Fruit fly (Drosophila melanogaster) whole organism, embryonic: Measurements from ENCODE around the gene CG5892.

Experiments
- Abd-B ChIP-seq: fragments of 200-800 bp; sonication (Bioruptor generic); optimal IDR thresholded peaks from 2 replicates; lab custom pipeline; 2018; ENCODE audit warnings: missing biosample characterization, mild to moderate bottlenecking, missing genetic modification characterization, moderate library complexity
- CG10565 ChIP-seq: fragments of 200-800 bp; sonication (Bioruptor generic); optimal IDR thresholded peaks from 3 replicates; lab custom pipeline; 2016; ENCODE audit warnings: missing biosample characterization, mild to moderate bottlenecking, missing genetic modification characterization
- CG13123 ChIP-seq: fragments of 200-800 bp; sonication (Bioruptor generic); optimal IDR thresholded peaks from 2 replicates; lab custom pipeline; 2016; ENCODE audit warnings: missing biosample characterization, missing genetic modification characterization
- CG14014 ChIP-seq: fragments of 200-800 bp; sonication (Bioruptor generic); IDR thresholded peaks from 2 replicates; pipeline ENCODE4 v1.3.6; 2022; ENCODE audit warnings: missing biosample characterization, missing genetic modification characterization
- CG14965 ChIP-seq: fragments of 200-800 bp; sonication (Bioruptor generic); optimal IDR thresholded peaks from 2 replicates; lab custom pipeline; 2016; ENCODE audit warnings: missing biosample characterization, missing genetic modification characterization, borderline replicate concordance
- CG1647 ChIP-seq: fragments of 200-800 bp; sonication (Bioruptor generic); optimal IDR thresholded peaks from 3 replicates; lab custom pipeline; 2016; ENCODE audit warnings: missing biosample characterization, missing genetic modification characterization
- CG17328 ChIP-seq: fragments of 200-800 bp; sonication (Bioruptor generic); IDR thresholded peaks from 2 replicates; pipeline ENCODE4 v1.3.6; 2022; ENCODE audit warnings: missing biosample characterization, missing genetic modification characterization
- CG17359 ChIP-seq: fragments of 200-800 bp; sonication (Bioruptor generic); optimal IDR thresholded peaks from 3 replicates; lab custom pipeline; 2018; ENCODE audit warnings: missing biosample characterization, mild to moderate bottlenecking, missing genetic modification characterization, moderate library complexity
- CG17385 ChIP-seq: fragments of 200-800 bp; sonication (Bioruptor generic); optimal IDR thresholded peaks from 3 replicates; lab custom pipeline; 2018; ENCODE audit warnings: missing biosample characterization, mild to moderate bottlenecking, missing genetic modification characterization
- CG33557 ChIP-seq: fragments of 200-800 bp; sonication (Bioruptor generic); optimal IDR thresholded peaks from 2 replicates; lab custom pipeline; 2019; ENCODE audit warnings: missing biosample characterization, mild to moderate bottlenecking, missing genetic modification characterization, moderate library complexity
- CG5245 ChIP-seq: fragments of 200-800 bp; sonication (Bioruptor generic); optimal IDR thresholded peaks from 3 replicates; lab custom pipeline; 2016; ENCODE audit warnings: missing biosample characterization, missing genetic modification characterization
- CG6254 ChIP-seq: fragments of 200-800 bp; sonication (Bioruptor generic); optimal IDR thresholded peaks from 3 replicates; lab custom pipeline; 2017; ENCODE audit warnings: mild to moderate bottlenecking, missing biosample characterization, missing genetic modification reagents, missing genetic modification characterization
- CG6689 ChIP-seq: fragments of 200-800 bp; sonication (Bioruptor generic); IDR thresholded peaks from 2 replicates; pipeline ENCODE4 v1.3.6; 2022; ENCODE audit warnings: missing biosample characterization, missing genetic modification characterization
- CG6813 ChIP-seq: fragments of 200-800 bp; sonication (Bioruptor generic); optimal IDR thresholded peaks from 2 replicates; lab custom pipeline; 2017; ENCODE audit warnings: missing biosample characterization, missing genetic modification characterization, mild to moderate bottlenecking, moderate library complexity, missing genetic modification reagents
- CG7357 ChIP-seq: fragments of 200-800 bp; sonication (Bioruptor generic); IDR thresholded peaks from 3 replicates; pipeline ENCODE4 v1.3.6; 2022; ENCODE audit warnings: missing biosample characterization, missing genetic modification characterization
- CG7987 ChIP-seq: fragments of 200-800 bp; sonication (Bioruptor generic); optimal IDR thresholded peaks from 2 replicates; lab custom pipeline; 2018; ENCODE audit warnings: missing biosample characterization, mild to moderate bottlenecking, missing genetic modification characterization, moderate library complexity
- CG8359 ChIP-seq: fragments of 200-800 bp; sonication (Bioruptor generic); optimal IDR thresholded peaks from 2 replicates; lab custom pipeline; 2017; ENCODE audit warnings: missing biosample characterization, mild to moderate bottlenecking, missing genetic modification characterization, borderline replicate concordance
- CG8388 ChIP-seq: fragments of 200-800 bp; sonication (Bioruptor generic); optimal IDR thresholded peaks from 2 replicates; lab custom pipeline; 2019; ENCODE audit warnings: missing biosample characterization, mild to moderate bottlenecking, missing genetic modification characterization, moderate library complexity
- D19A ChIP-seq: fragments of 200-800 bp; optimal IDR thresholded peaks from 3 replicates; lab custom pipeline; 2019; ENCODE audit warnings: missing biosample characterization, mild to moderate bottlenecking, missing genetic modification characterization, moderate library complexity
- D19B ChIP-seq: fragments of 200-800 bp; sonication (Bioruptor generic); optimal IDR thresholded peaks from 2 replicates; lab custom pipeline; 2017; ENCODE audit warnings: missing biosample characterization, mild to moderate bottlenecking, missing genetic modification characterization
- Dad ChIP-seq: fragments of 200-800 bp; sonication (Bioruptor generic); optimal IDR thresholded peaks from 3 replicates; lab custom pipeline; 2016; ENCODE audit warnings: missing biosample characterization, missing genetic modification characterization
- Dip2 ChIP-seq: fragments of 200-800 bp; sonication (Bioruptor generic); IDR thresholded peaks from 2 replicates; pipeline ENCODE4 v1.3.6; 2022; ENCODE audit warnings: missing biosample characterization, missing genetic modification characterization
- ERR ChIP-seq: fragments of 200-800 bp; sonication (Bioruptor generic); optimal IDR thresholded peaks from 2 replicates; lab custom pipeline; 2016; ENCODE audit warnings: missing biosample characterization, missing genetic modification characterization
- H15 ChIP-seq: fragments of 200-800 bp; sonication (Bioruptor generic); IDR thresholded peaks from 3 replicates; pipeline ENCODE4 v1.3.6; 2022; ENCODE audit warnings: missing biosample characterization, missing genetic modification characterization
- HLH4C ChIP-seq: fragments of 200-800 bp; sonication (Bioruptor generic); IDR thresholded peaks from 3 replicates; pipeline ENCODE4 v1.3.6; 2022; ENCODE audit warnings: missing biosample characterization, missing genetic modification characterization; ENCODE audit not compliant: partially characterized antibody
- Hmr ChIP-seq: fragments of 200-800 bp; sonication (Bioruptor generic); optimal IDR thresholded peaks from 3 replicates; lab custom pipeline; 2017; ENCODE audit warnings: mild to moderate bottlenecking, missing biosample characterization, missing genetic modification reagents, missing genetic modification characterization
- Hr78 ChIP-seq, 2 experiments: fragments of 200-800 bp in 1 of 2; fragments of >200 bp in 1 of 2; sonication (Bioruptor generic) in 1 of 2; optimal IDR thresholded peaks; 2 replicates each; lab custom pipeline; 2017 to 2019; ENCODE audit warnings: missing biosample characterization in 2 of 2, missing genetic modification characterization in 2 of 2, mild to moderate bottlenecking in 1 of 2, moderate library complexity in 1 of 2
- Optix ChIP-seq: fragments of 200-800 bp; sonication (Bioruptor generic); IDR thresholded peaks from 3 replicates; pipeline ENCODE4 v1.3.6; 2022; ENCODE audit warnings: missing biosample characterization, missing genetic modification characterization
- Rx ChIP-seq: fragments of 200-800 bp; sonication (Bioruptor generic); IDR thresholded peaks from 2 replicates; pipeline ENCODE4 v1.3.6; 2022; ENCODE audit warnings: missing biosample characterization, missing genetic modification characterization
- Sry-β ChIP-seq: fragments of 200-800 bp; sonication (Bioruptor generic); optimal IDR thresholded peaks from 2 replicates; lab custom pipeline; 2018; ENCODE audit warnings: missing biosample characterization, mild to moderate bottlenecking, missing genetic modification characterization, moderate library complexity
- Taf1 ChIP-seq: fragments of 200-800 bp; sonication (Bioruptor generic); IDR thresholded peaks from 2 replicates; pipeline ENCODE4 v1.3.6; 2022; ENCODE audit warnings: missing biosample characterization, missing genetic modification characterization
- al ChIP-seq: fragments of 200-800 bp; sonication (Bioruptor generic); IDR thresholded peaks from 2 replicates; pipeline ENCODE4 v1.3.6; 2022; ENCODE audit warnings: missing biosample characterization, missing genetic modification characterization
- amos ChIP-seq: fragments of 200-800 bp; sonication (Bioruptor generic); IDR thresholded peaks from 2 replicates; pipeline ENCODE4 v1.3.6; 2022; ENCODE audit warnings: missing biosample characterization, missing genetic modification characterization; ENCODE audit not compliant: partially characterized antibody
- ato ChIP-seq: fragments of 200-800 bp; sonication (Bioruptor generic); IDR thresholded peaks from 2 replicates; pipeline ENCODE4 v1.3.6; 2022; ENCODE audit warnings: missing biosample characterization, missing genetic modification characterization; ENCODE audit not compliant: partially characterized antibody
- chinmo ChIP-seq: fragments of 200-800 bp; sonication (Bioruptor generic); IDR thresholded peaks from 4 replicates; pipeline ENCODE4 v1.3.6; 2022; ENCODE audit warnings: missing biosample characterization, missing genetic modification characterization; ENCODE audit not compliant: partially characterized antibody
- ci ChIP-seq: fragments of 200-800 bp; sonication (Bioruptor generic); IDR thresholded peaks from 3 replicates; pipeline ENCODE4 v1.3.6; 2022; ENCODE audit warnings: missing biosample characterization, missing genetic modification characterization
- fd102C ChIP-seq: fragments of 200-800 bp; sonication (Bioruptor generic); optimal IDR thresholded peaks from 2 replicates; lab custom pipeline; 2018; ENCODE audit warnings: missing biosample characterization, mild to moderate bottlenecking, missing genetic modification characterization, moderate library complexity
- fu2 ChIP-seq: fragments of 200-800 bp; sonication (Bioruptor generic); optimal IDR thresholded peaks from 2 replicates; lab custom pipeline; 2016; ENCODE audit warnings: missing biosample characterization, missing genetic modification characterization
- gsb ChIP-seq: fragments of 200-800 bp; sonication (Bioruptor generic); IDR thresholded peaks from 2 replicates; pipeline ENCODE4 v1.3.6; 2022; ENCODE audit warnings: missing biosample characterization, missing genetic modification characterization
- ham ChIP-seq: fragments of 200-800 bp; sonication (Bioruptor generic); IDR thresholded peaks from 2 replicates; pipeline ENCODE4 v1.3.6; 2022; ENCODE audit warnings: missing biosample characterization, missing genetic modification characterization
- pzg ChIP-seq: fragments of 200-800 bp; sonication (Bioruptor generic); optimal IDR thresholded peaks from 3 replicates; lab custom pipeline; 2018; ENCODE audit warnings: missing biosample characterization, mild to moderate bottlenecking, missing genetic modification characterization, moderate library complexity
- salm ChIP-seq: fragments of 200-800 bp; sonication (Bioruptor generic); optimal IDR thresholded peaks from 2 replicates; lab custom pipeline; 2018; ENCODE audit warnings: missing biosample characterization, mild to moderate bottlenecking, missing genetic modification characterization
- schlank ChIP-seq: fragments of 200-800 bp; sonication (Bioruptor generic); optimal IDR thresholded peaks from 2 replicates; lab custom pipeline; 2018; ENCODE audit warnings: missing biosample characterization, mild to moderate bottlenecking, missing genetic modification characterization
- sens-2 ChIP-seq: fragments of 200-800 bp; sonication (Bioruptor generic); IDR thresholded peaks from 2 replicates; pipeline ENCODE4 v1.3.6; 2022; ENCODE audit warnings: missing biosample characterization, missing genetic modification characterization
- sisA ChIP-seq: fragments of 200-800 bp; sonication (Bioruptor generic); IDR thresholded peaks from 2 replicates; pipeline ENCODE4 v1.3.6; 2022; ENCODE audit warnings: missing biosample characterization, missing genetic modification characterization
- slbo ChIP-seq: fragments of 200-800 bp; sonication (Bioruptor generic); IDR thresholded peaks from 2 replicates; pipeline ENCODE4 v1.3.6; 2022; ENCODE audit warnings: missing biosample characterization, missing genetic modification characterization
- slou ChIP-seq: fragments of 200-800 bp; sonication (Bioruptor generic); optimal IDR thresholded peaks from 3 replicates; lab custom pipeline; 2016; ENCODE audit warnings: missing biosample characterization, missing genetic modification characterization
- trh ChIP-seq: fragments of 200-800 bp; sonication (Bioruptor generic); optimal IDR thresholded peaks from 2 replicates; lab custom pipeline; 2016; ENCODE audit warnings: missing biosample characterization, missing genetic modification characterization
- wek ChIP-seq: fragments of 200-800 bp; sonication (Bioruptor generic); optimal IDR thresholded peaks from 3 replicates; lab custom pipeline; 2018; ENCODE audit warnings: missing biosample characterization, mild to moderate bottlenecking, missing genetic modification characterization, moderate library complexity

The CG5892 gene

dm6 chr3R:21223453-21224057, 18.9 kb upstream of the CG5892 start, which contains the start of the genes CG3337 and Nelf-A (continued):
- TF ChIP-seq Dip2 (GFP tag; lab: Robert Waterston, UW) (no peak), Taf1 (no peak), salm (tag; lab: Kevin White, UChicago) (no peak), ato (GFP tag; lab: Robert Waterston, UW) (peak; percentile 64), gsb (no peak), amos (peak; percentile 89), schlank (tag; lab: Kevin White, UChicago) (peak; percentile 32), fu2 (peak; percentile 73), ERR (GFP tag; lab: Kevin White, UChicago) (peak; percentile 64), CG8359 (GFP tag; lab: Kevin White, UChicago) (no peak), D19A (tag; lab: Kevin White, UChicago) (no peak), Rx (GFP tag; lab: Robert Waterston, UW) (peak; percentile 59), trh (GFP tag; lab: Kevin White, UChicago) (no peak), wek (GFP tag; lab: Kevin White, UChicago) (no peak), CG5245 (GFP tag; lab: Kevin White, UChicago) (peak; percentile 55), CG6254 (GFP tag; lab: Kevin White, UChicago) (peak; percentile 84), CG14965 (no peak), Hmr (GFP tag; lab: Kevin White, UChicago) (no peak), CG7357 (GFP tag; lab: Robert Waterston, UW) (no peak), CG17328 (no peak), sens-2 (GFP tag; lab: Robert Waterston, UW) (no peak), CG17385 (GFP tag; lab: Kevin White, UChicago) (peak; percentile 2), CG10565 (GFP tag; lab: Kevin White, UChicago) (no peak), Abd-B (peak; percentile 40), sisA (GFP tag; lab: Robert Waterston, UW) (peak; percentile 71), HLH4C (GFP tag; lab: Robert Waterston, UW) (peak; percentile 72), chinmo (GFP tag; lab: Robert Waterston, UW) (peak; percentile 91; the same call in 3 of the 4 replicates), CG6813 (GFP tag; lab: Kevin White, UChicago) (peak; percentile 14), CG6689 (0 out of 2 replicates have a peak, but pooled peaks have one; percentile 8), fd102C (GFP tag; lab: Kevin White, UChicago) (no peak), CG17359 (peak; percentile 54), pzg (GFP tag; lab: Kevin White, UChicago) (peak; percentile 97), ham (no peak), Sry-β (GFP tag; lab: Kevin White, UChicago) (no peak), slbo (GFP tag; lab: Robert Waterston, UW) (peak; percentile 91), al (GFP tag; lab: Robert Waterston, UW) (peak; percentile 55), CG14014 (GFP tag; lab: Robert Waterston, UW) (peak; percentile 58; the same call in 1 of the 2 replicates), slou (GFP tag; lab: Kevin White, UChicago) (no peak), Optix (no peak; the same call in 2 of the 3 replicates), CG33557 (GFP tag; lab: Kevin White, UChicago) (peak; percentile 53), ci (GFP tag; lab: Robert Waterston, UW) (peak; percentile 84), Dad (peak; percentile 73), CG7987 (peak; percentile 89), D19B (no peak), CG1647 (GFP tag; lab: Kevin White, UChicago) (peak; percentile 75), H15 (GFP tag; lab: Robert Waterston, UW) (peak; percentile 46; the same call in 1 of the 3 replicates), CG13123 (GFP tag; lab: Kevin White, UChicago) (peak; percentile 43), Hr78 (GFP tag; optimal IDR thresholded peaks at IDR 0.05; lab: Kevin White, UChicago) (no peak), CG8388 (GFP tag; lab: Kevin White, UChicago) (no peak)
